Worm (Caenorhabditis elegans) whole organism, young adult: ENCODE results near the gene Y41C4A.8.

Experiments used
- B0019.2 ChIP-seq: fragments of 200-800 bp; sonication (Bioruptor generic); conservative IDR thresholded peaks from 2 replicates; pipeline ENCODE4 v1.3.6; 2022; ENCODE audit warnings: missing genetic modification reagents, missing genetic modification characterization, missing compliant biosample characterization
- aptf-2 ChIP-seq: fragments of 200-800 bp; sonication (Bioruptor generic); conservative IDR thresholded peaks from 2 replicates; pipeline ENCODE4 v1.3.6; 2022; ENCODE audit warnings: missing genetic modification reagents, missing genetic modification characterization, missing compliant biosample characterization
- ceh-40 ChIP-seq: fragments of 200-800 bp; sonication (Bioruptor generic); IDR thresholded peaks from 2 replicates; pipeline ENCODE4 v1.3.6; 2022; ENCODE audit warnings: missing genetic modification characterization, missing compliant biosample characterization
- die-1 ChIP-seq: sonication (generic microtip); optimal IDR thresholded peaks from 2 replicates; lab custom pipeline; 2016; ENCODE audit warnings: missing genotype, mild to moderate bottlenecking, missing genetic modification characterization, missing compliant biosample characterization
- ets-4 ChIP-seq: fragments of 200-800 bp; sonication (Bioruptor generic); optimal IDR thresholded peaks from 2 replicates; lab custom pipeline; 2018; ENCODE audit warnings: mild to moderate bottlenecking, missing genetic modification characterization, missing compliant biosample characterization
- him-1 ChIP-seq: sonication (generic microtip); optimal IDR thresholded peaks from 2 replicates; lab custom pipeline; 2016; ENCODE audit warnings: missing genotype, missing genetic modification reagents, missing genetic modification characterization, missing compliant biosample characterization
- madf-8 ChIP-seq: fragments of 200-800 bp; sonication (Bioruptor generic); conservative IDR thresholded peaks from 2 replicates; pipeline ENCODE4 v1.3.6; 2022; ENCODE audit warnings: missing genetic modification reagents, missing genetic modification characterization, missing compliant biosample characterization
- pbrm-1 ChIP-seq: fragments of 200-800 bp; sonication (Bioruptor generic); IDR thresholded peaks from 2 replicates; pipeline ENCODE4 v1.3.6; 2022; ENCODE audit warnings: missing genetic modification reagents, missing genetic modification characterization, missing compliant biosample characterization
- pha-4 ChIP-seq: fragments of 150-350 bp; sonication (generic microtip); optimal IDR thresholded peaks from 2 replicates; lab custom pipeline; 2014; ENCODE audit warnings: missing biosample characterization, missing genetic modification reagents, missing genetic modification characterization
- snpc-4 ChIP-seq, 5 experiments: fragments of 150-350 bp in 1 of 5; sonication (generic microtip) in 4 of 5; optimal IDR thresholded peaks; 2 replicates each; lab custom pipeline; 2014 to 2018; ENCODE audit warnings: missing genetic modification characterization in 5 of 5, missing biosample characterization in 3 of 5, antibody characterized with exemption in 2 of 5, mild to moderate bottlenecking in 2 of 5, missing compliant biosample characterization in 2 of 5, missing genotype in 2 of 5, moderate library complexity in 2 of 5, missing genetic modification reagents in 1 of 5
- unc-130 ChIP-seq: sonication (generic microtip); optimal IDR thresholded peaks from 2 replicates; lab custom pipeline; 2016; ENCODE audit warnings: missing genetic modification reagents, missing genetic modification characterization, missing compliant biosample characterization
- ztf-28 ChIP-seq: fragments of 200-800 bp; sonication (Bioruptor generic); IDR thresholded peaks from 2 replicates; pipeline ENCODE4 v1.3.6; 2022; ENCODE audit warnings: missing genetic modification reagents, missing genetic modification characterization, missing compliant biosample characterization

DNA sequence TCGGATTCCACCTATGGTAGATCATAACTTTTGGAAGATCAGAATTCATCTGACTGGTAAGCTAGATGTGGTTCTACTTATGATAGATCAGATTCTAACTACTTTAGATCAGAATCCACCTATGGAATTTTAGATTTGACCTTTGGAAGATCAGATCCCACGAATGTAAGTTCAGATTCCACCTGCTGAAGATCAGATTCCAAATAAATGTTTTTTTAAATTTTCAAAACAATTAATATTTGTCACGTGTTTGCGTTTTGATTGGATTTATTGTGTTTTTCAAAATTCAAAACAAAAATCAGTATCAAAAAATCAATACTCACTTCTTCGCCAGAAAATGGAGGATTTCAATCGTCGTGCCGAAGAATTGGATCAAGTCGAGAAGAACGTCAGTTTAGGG lies 10.1 kb downstream of the Y41C4A.8 start, which contains the start of gene Y41C4A.7:
- TF ChIP-seq ceh-40 (no peak), aptf-2 (no peak), him-1 (tag; lab: Kevin White, UChicago) (no peak), B0019.2 (GFP tag; lab: Robert Waterston, UW) (no peak), pha-4 (tag; lab: Kevin White, UChicago) (no peak), snpc-4 (GFP tag; optimal IDR thresholded peaks at IDR 0.05; lab: Kevin White, UChicago) (no peak), snpc-4 (tag; optimal IDR thresholded peaks at IDR 0.05; lab: Kevin White, UChicago) (no peak), ztf-28 (no peak), ets-4 (GFP tag; lab: Kevin White, UChicago) (no peak), pbrm-1 (GFP tag; lab: Robert Waterston, UW) (no peak), unc-130 (GFP tag; lab: Kevin White, UChicago) (no peak), madf-8 (no peak), die-1 (tag; lab: Kevin White, UChicago) (no peak)
